Worm (Caenorhabditis elegans): ENCODE results near the gene atrn-1.

DNA sequence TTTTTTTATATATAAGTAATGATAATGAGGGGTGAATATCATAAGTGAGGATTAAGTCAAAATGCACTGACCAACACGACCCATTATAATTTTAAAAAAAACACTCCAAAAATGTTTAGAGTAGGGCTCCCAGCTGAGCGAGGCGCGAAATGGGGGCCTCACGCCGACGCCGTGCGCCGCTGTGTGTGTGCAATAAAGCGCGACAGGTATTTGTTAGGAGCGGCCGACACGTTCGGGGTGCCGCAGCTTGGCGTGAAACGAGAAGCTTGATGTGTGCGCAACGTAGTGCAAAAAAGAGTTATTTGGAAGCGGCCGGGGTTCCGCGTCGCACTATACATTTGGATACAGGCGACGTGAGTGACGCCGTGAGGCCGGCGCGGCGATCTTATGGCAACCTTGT, 13.6 kb downstream of the atrn-1 start:
- TF ChIP-seq ama-1 (optimal IDR thresholded peaks at IDR 0.05), result no peak
- TF ChIP-seq ceh-13 (GFP tag; optimal IDR thresholded peaks at IDR 0.05), result no peak
- TF ChIP-seq hnd-1 (tag; optimal IDR thresholded peaks at IDR 0.05), result no peak
- TF ChIP-seq ets-7 (tag; optimal IDR thresholded peaks at IDR 0.05), result no peak

All from whole organism, early embryonic.